Fruit fly (Drosophila melanogaster) Kc167 (cell line): ENCODE results near the gene CG42500.

Experiments used
- Myc ChIP-seq: fragments of >200 bp; optimal IDR thresholded peaks from 2 replicates; lab custom pipeline; 2017; ENCODE audit warnings: missing external identifiers
- Sin3A ChIP-seq: fragments of >200 bp; optimal IDR thresholded peaks from 2 replicates; lab custom pipeline; 2018; ENCODE audit warnings: missing external identifiers
- h ChIP-seq: fragments of >200 bp; optimal IDR thresholded peaks from 3 replicates; lab custom pipeline; 2018; ENCODE audit warnings: missing external identifiers
- insv ChIP-seq: fragments of >200 bp; optimal IDR thresholded peaks from 3 replicates; lab custom pipeline; 2018; ENCODE audit warnings: missing external identifiers
- psq ChIP-seq: fragments of >200 bp; optimal IDR thresholded peaks from 2 replicates; lab custom pipeline; 2017; ENCODE audit warnings: missing external identifiers
- ttk ChIP-seq: sonication (Bioruptor generic); optimal IDR thresholded peaks from 2 replicates; lab custom pipeline; 2017; ENCODE audit warnings: missing external identifiers

CG42500 gene

DNA sequence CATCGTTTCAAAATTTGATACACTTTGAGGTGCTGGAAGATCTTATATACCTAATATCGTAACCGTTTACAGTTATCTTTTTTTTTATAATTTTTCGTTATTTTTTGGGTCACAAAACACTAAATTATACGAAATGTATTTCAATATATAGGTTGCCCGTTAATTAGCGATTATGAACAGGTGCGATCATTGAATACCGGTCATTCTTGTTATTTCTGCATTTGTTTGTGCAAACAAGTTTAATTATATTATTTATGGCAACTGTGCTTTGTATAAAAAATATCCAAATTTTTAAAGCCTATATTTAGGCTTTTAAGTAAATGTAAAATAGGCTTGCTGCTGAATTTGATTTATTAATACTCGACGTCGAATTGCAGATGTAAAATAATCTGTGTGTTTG, at the start of gene CG42500:
TSS of gene CG42500 (minus strand) at position 101 of the 400 bp plus-strand sequence.
- no peak for TF ChIP-seq insv (lab: Kevin White, UChicago)
- no peak for TF ChIP-seq Myc (lab: Kevin White, UChicago)
- no peak for TF ChIP-seq h
- TF ChIP-seq Sin3A (lab: Kevin White, UChicago), result no peak
- TF ChIP-seq ttk (lab: Kevin White, UChicago), result no peak
- TF ChIP-seq psq (lab: Kevin White, UChicago), result no peak

- TF ChIP-seq h (no peak), psq (lab: Kevin White, UChicago) (no peak), ttk (lab: Kevin White, UChicago) (no peak)
Measured at dm6 chr3R:14162176-14162759, 9.8 kb upstream of the CG42500 start, which contains the start of gene CG3199. CG3199 (plus strand) TSS chr3R:14162709.

DNA sequence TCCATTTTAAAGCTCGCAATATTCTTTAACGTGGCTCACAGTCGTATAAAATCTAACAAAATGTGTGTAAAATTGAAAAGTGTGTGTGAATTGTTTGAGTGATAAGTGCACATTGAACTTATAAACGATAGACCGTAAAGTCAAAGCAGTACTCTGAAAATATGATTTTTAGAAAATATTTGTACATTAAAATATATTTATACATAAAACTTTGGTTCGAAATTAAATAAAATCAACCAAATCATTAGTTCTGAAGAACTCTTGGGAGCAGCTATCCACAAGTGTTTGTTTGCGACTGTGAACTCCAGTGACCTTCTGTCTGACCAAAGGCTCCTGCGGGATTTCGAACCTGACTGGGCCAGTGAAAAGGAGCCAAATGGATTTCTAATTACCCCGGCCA, 7.7 kb upstream of the CG42500 start, which contains the start of gene CG31327:
TSS of gene CG31327 (minus strand) at position 101 of the 400 bp plus-strand sequence.
- no peak for TF ChIP-seq psq (lab: Kevin White, UChicago)
- no peak for TF ChIP-seq insv (lab: Kevin White, UChicago)
- TF ChIP-seq Myc (lab: Kevin White, UChicago), result no peak
- TF ChIP-seq Sin3A (lab: Kevin White, UChicago), result no peak

DNA sequence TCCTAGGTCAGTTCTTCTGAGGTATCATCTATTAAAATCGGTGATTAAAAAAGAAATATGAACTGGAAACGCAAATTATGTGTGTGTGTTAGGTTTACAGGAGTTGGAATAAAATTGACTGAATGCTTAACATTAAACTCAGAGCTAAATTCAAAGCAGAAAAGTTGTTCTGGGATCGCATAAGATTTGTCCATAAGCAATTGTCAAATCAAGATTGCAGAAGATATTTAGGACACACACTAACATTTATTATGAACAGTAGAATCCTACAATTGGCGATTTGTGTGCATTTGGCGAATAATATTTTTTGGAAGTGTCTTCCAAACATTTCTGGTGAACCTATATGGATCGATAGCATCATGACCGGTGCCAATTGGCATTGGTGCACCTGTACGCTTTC, 4.9 kb upstream of the CG42500 start, which contains the start of gene CG31533:
TSS of gene CG31533 (minus strand) at position 101 of the 400 bp plus-strand sequence.
- TF ChIP-seq h, result no peak
- TF ChIP-seq ttk (lab: Kevin White, UChicago), result no peak
- TF ChIP-seq insv (lab: Kevin White, UChicago), result no peak
- no peak for TF ChIP-seq Sin3A (lab: Kevin White, UChicago)
- TF ChIP-seq psq (lab: Kevin White, UChicago), result no peak
- TF ChIP-seq Myc (lab: Kevin White, UChicago), result no peak

- TF ChIP-seq h (no peak), Myc (lab: Kevin White, UChicago) (no peak), insv (lab: Kevin White, UChicago) (no peak), Sin3A (lab: Kevin White, UChicago) (no peak), psq (lab: Kevin White, UChicago) (no peak), ttk (lab: Kevin White, UChicago) (no peak)
Measured at dm6 chr3R:14154341-14154740, 1.9 kb upstream of the CG42500 start, which contains the start of gene CG44215. CG44215 (minus strand) TSS chr3R:14154441.

- no peak for TF ChIP-seq h
Measured at dm6 chr3R:14153729-14154128, 1.3 kb upstream of the CG42500 start, which contains the start of gene Recs1. Recs1 (minus strand) TSS chr3R:14153829.

DNA sequence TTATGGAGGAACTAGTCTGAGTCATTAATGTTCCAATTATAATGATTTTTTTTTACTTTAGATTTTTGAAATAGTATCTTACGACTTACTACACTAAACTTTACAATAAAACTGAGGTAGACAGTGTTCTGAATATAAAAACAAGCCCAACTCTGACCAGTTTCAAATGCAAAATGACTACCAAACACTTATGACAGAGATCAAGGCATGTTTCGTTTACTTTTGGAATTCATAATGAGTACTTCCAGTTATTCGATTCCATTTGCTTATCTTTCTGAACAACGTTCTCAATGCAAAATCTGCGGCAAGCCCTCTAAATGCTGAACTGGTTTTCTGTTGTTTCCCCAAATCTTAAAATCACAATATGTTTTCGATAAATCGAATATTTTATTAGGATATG, 610 bp downstream of the CG42500 start, which contains the start of gene CG14355:
TSS of gene CG14355 (minus strand) at position 101 of the 400 bp plus-strand sequence.
- TF ChIP-seq h (no peak), Myc (lab: Kevin White, UChicago) (no peak), insv (lab: Kevin White, UChicago) (no peak), ttk (lab: Kevin White, UChicago) (no peak)

DNA sequence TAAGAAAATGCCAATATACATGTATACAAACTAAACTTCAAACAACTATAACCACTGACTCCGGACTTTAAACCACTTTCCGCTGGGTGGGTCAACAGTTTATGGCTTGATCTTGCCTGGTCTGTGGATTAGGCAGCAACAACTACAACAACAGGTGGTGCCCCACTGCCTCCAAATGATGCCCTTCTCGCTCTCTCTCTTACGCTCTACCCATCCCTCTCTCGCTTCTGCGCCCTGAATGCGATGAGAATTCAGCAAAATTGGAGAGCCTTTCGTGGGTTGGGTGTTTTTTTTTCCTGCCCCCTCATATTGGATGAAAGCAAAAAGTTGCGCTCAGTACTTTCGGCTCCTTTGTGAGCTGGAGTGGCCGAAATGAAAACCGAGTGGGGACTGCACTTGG, 11.5 kb downstream of the CG42500 start:
- TF ChIP-seq Myc (lab: Kevin White, UChicago) (no peak), ttk (lab: Kevin White, UChicago) (no peak), psq (lab: Kevin White, UChicago) (no peak), Sin3A (lab: Kevin White, UChicago) (no peak), h (no peak), insv (lab: Kevin White, UChicago) (no peak)

dm6 chr3R:14131972-14132371, 20.5 kb downstream of the CG42500 start, which contains the start of gene CG14356:
CG14356 (minus strand) TSS chr3R:14132072.
- TF ChIP-seq Myc (lab: Kevin White, UChicago), result no peak
- TF ChIP-seq Sin3A (lab: Kevin White, UChicago), result no peak

dm6 chr3R:14125479-14126121, 26.9 kb downstream of the CG42500 start, which contains the start of the genes 140up and Polr2B:
140up (minus strand) TSS chr3R:14125548.
Polr2B (plus strand) TSS chr3R:14125791.
- no peak for TF ChIP-seq insv (lab: Kevin White, UChicago)
- TF ChIP-seq ttk (lab: Kevin White, UChicago), result no peak
- peak; percentile 25 for TF ChIP-seq h
- TF ChIP-seq psq (lab: Kevin White, UChicago), result no peak
- no peak for TF ChIP-seq Myc (lab: Kevin White, UChicago)

DNA sequence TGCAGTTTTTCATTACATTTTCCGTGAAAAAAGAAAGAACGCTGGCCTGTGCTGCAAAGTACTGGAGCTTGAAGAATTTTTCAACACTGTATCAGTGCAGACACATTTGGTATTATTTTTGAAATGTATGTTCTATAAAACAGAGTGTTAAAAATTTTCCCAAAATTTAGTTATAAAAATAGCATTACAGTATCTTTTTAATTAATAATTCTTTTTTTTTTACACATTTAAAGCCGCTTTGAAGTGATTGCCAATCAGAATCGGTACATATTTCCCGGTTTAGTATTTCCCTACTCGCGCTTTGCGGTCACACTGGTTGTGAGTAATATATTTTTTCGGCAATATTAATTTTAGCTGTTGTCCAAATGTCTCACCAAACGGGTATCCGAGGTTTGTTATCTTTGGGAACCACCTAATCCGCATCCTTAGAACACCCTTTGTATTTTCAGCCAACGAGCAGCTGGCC, 30.1 kb downstream of the CG42500 start, which contains the start of the genes Abi and twf:
TSS of gene Abi (minus strand) at position 74 of the 466 bp plus-strand sequence.
TSS of gene twf (plus strand) at position 308 of the 466 bp plus-strand sequence.
- TF ChIP-seq ttk (lab: Kevin White, UChicago), result no peak
- TF ChIP-seq Myc (lab: Kevin White, UChicago), result no peak
- no peak for TF ChIP-seq h
- TF ChIP-seq Sin3A (lab: Kevin White, UChicago), result no peak
- no peak for TF ChIP-seq psq (lab: Kevin White, UChicago)
- no peak for TF ChIP-seq insv (lab: Kevin White, UChicago)

dm6 chr3R:14118350-14118749, 34.1 kb downstream of the CG42500 start, which contains the start of gene Kif19A:
Kif19A (minus strand) TSS chr3R:14118450.
- TF ChIP-seq ttk (lab: Kevin White, UChicago) (no peak), psq (lab: Kevin White, UChicago) (no peak), h (no peak), Sin3A (lab: Kevin White, UChicago) (no peak), insv (lab: Kevin White, UChicago) (no peak), Myc (lab: Kevin White, UChicago) (no peak)
